Worm (Caenorhabditis elegans) whole organism, midembryonic: Measurements from ENCODE around the gene gcy-32.

Experiments
- T22C8.4 ChIP-seq: fragments of 200-800 bp; sonication (Bioruptor generic); IDR thresholded peaks from 2 replicates; pipeline ENCODE4 v1.3.6; 2022; ENCODE audit warnings: missing genetic modification characterization, missing compliant biosample characterization
- cog-1 ChIP-seq: sonication (generic microtip); optimal IDR thresholded peaks from 2 replicates; lab custom pipeline; 2016; ENCODE audit warnings: missing genetic modification characterization, missing compliant biosample characterization
- flt-1 ChIP-seq: fragments of 200-800 bp; sonication (Bioruptor generic); IDR thresholded peaks from 2 replicates; pipeline ENCODE4 v1.3.6; 2022; ENCODE audit warnings: missing genetic modification characterization, missing compliant biosample characterization
- klf-2 ChIP-seq: fragments of 200-800 bp; sonication (Bioruptor generic); conservative IDR thresholded peaks from 2 replicates; pipeline ENCODE4 v1.3.6; 2022; ENCODE audit warnings: missing genetic modification reagents, missing genetic modification characterization, missing compliant biosample characterization
- med-1 ChIP-seq: sonication (generic microtip); optimal IDR thresholded peaks from 2 replicates; lab custom pipeline; 2017; ENCODE audit warnings: missing genetic modification characterization, mild to moderate bottlenecking, missing compliant biosample characterization, antibody characterized with exemption, missing genetic modification reagents; ENCODE audit not compliant: insufficient read depth
- ref-1 ChIP-seq: fragments of 200-800 bp; sonication (Bioruptor generic); conservative IDR thresholded peaks from 2 replicates; pipeline ENCODE4 v1.3.6; 2022; ENCODE audit warnings: missing genetic modification reagents, missing genetic modification characterization, missing compliant biosample characterization
- tab-1 ChIP-seq: fragments of 200-800 bp; sonication (Bioruptor generic); IDR thresholded peaks from 2 replicates; pipeline ENCODE4 v1.3.6; 2022; ENCODE audit warnings: missing genetic modification characterization, missing compliant biosample characterization
- ztf-23 ChIP-seq: fragments of 200-800 bp; sonication (Bioruptor generic); IDR thresholded peaks from 2 replicates; pipeline ENCODE4 v1.3.6; 2022; ENCODE audit warnings: missing genetic modification reagents, missing genetic modification characterization, missing compliant biosample characterization
- ztf-29 ChIP-seq: fragments of 200-800 bp; sonication (Bioruptor generic); IDR thresholded peaks from 2 replicates; pipeline ENCODE4 v1.3.6; 2022; ENCODE audit warnings: missing genetic modification reagents, missing genetic modification characterization, missing compliant biosample characterization

The gcy-32 gene

DNA sequence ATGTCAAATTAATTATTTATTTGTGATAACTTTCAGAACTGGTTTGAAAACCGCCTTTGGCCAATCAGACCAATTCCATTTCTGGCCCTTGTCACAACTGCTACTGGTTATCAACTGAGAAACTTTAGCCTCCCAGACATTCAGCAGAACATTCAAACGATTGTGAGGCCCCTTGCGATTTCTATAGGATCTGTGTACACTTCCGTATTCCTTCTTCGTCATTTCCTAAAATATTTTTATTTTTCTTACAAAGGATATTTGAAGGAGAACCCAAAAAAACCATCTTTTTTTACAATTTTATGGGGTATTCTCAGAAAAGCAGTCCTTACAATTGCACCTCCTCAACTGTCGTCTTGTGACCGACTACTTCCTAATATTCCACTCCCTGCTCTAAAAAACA, 42.0 kb downstream of the gcy-32 start:
- TF ChIP-seq ref-1 (GFP tag; lab: Robert Waterston, UW): no peak
- TF ChIP-seq flt-1 (GFP tag; lab: Robert Waterston, UW): no peak
- TF ChIP-seq ztf-23: no peak

DNA sequence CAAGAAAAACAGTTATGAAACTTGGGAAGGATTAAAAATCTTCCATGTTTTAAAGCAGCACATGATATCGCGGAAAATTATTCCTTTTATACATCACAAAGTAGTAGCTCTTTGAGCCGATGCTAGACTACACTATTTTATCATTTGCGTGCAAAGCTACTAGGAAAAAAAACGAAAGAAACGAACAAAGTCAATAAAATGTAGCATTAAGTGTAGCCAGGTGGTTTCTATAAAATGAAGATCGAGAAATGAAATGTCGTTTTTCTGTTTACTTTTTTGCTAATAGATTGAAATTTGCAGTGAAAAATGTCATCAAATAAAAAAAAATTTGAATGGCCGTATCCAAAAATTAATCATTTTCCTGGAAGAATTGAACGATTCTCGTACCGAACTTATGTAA, 42.4 kb downstream of the gcy-32 start, which contains the start of gene cpt-5:
cpt-5 (plus strand) TSS at position 301 of the 400 bp plus-strand sequence.
- TF ChIP-seq T22C8.4 (GFP tag; lab: Robert Waterston, UW) (no peak), cog-1 (tag; lab: Kevin White, UChicago) (no peak), flt-1 (GFP tag; lab: Robert Waterston, UW) (no peak), ref-1 (GFP tag; lab: Robert Waterston, UW) (no peak), ztf-29 (GFP tag; lab: Robert Waterston, UW) (no peak), med-1 (GFP tag; lab: Kevin White, UChicago) (no peak)

DNA sequence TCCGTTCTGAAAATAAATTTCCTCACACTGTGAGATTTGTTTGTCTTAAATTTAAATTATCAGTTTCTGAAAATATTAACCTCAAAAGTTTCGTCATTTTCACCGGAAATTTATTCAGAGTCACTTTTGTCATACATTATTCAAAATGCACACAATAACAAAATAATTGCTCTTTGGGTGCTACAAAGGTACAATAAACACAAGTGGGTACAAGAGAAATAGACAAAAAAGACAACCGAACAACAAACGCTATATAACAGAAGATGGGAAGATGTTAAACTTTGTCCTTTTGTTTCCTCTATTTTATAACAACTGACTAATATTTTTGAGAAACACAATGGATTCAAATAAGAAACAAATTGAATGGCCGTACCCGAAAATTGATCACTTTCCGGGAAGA, 45.7 kb downstream of the gcy-32 start:
- no peak for TF ChIP-seq klf-2 (GFP tag; lab: Robert Waterston, UW)

DNA sequence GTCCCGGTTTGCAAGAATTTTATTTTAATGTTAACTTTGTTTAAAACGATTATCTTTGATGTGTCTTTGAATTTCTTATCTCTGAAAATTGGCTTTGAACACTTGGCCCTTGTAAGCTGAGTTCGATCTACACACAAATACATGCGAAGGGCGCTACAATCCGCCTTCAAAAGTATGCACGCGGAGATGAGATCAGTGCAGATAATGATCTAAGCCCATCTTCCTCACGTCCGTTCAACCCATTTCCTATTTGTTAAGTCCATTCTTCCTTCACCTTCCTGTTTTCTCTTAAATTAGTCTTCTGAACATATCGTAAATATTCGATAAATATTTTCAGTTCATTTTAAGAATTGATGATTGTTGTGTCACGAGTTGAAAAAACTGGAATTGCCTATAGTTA, 48.9 kb downstream of the gcy-32 start, which contains the start of gene nhr-175:
nhr-175 (plus strand) TSS at position 339 of the 400 bp plus-strand sequence.
- TF ChIP-seq cog-1 (tag; lab: Kevin White, UChicago): no peak
- no peak for TF ChIP-seq ztf-23
- TF ChIP-seq ref-1 (GFP tag; lab: Robert Waterston, UW): no peak
- no peak for TF ChIP-seq med-1 (GFP tag; lab: Kevin White, UChicago)
- no peak for TF ChIP-seq flt-1 (GFP tag; lab: Robert Waterston, UW)
- no peak for TF ChIP-seq tab-1 (GFP tag; lab: Robert Waterston, UW)
- no peak for TF ChIP-seq T22C8.4 (GFP tag; lab: Robert Waterston, UW)
- no peak for TF ChIP-seq ztf-29 (GFP tag; lab: Robert Waterston, UW)
- no peak for TF ChIP-seq klf-2 (GFP tag; lab: Robert Waterston, UW)

DNA sequence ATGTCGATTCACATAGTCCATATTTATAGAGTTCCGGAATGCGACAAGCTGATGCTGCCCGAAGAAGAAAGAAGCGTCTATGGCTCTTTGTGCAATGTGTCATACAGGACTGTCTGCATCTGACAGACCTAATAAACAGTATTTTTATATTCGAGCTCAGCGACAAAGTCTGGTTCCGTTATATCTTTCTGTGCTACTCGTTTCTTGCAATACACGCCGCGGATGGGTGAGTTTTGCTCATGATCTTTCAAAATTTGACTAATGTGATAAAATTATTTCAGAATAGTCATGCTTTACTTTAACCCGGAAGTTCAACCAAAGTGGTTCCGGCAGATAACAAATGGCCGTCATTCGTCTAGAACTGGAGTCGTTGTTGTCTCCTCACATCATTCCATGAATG, 51.6 kb downstream of the gcy-32 start:
- TF ChIP-seq cog-1 (tag; lab: Kevin White, UChicago) (no peak), med-1 (GFP tag; lab: Kevin White, UChicago) (no peak), T22C8.4 (GFP tag; lab: Robert Waterston, UW) (no peak), klf-2 (GFP tag; lab: Robert Waterston, UW) (no peak), tab-1 (GFP tag; lab: Robert Waterston, UW) (no peak), ztf-29 (GFP tag; lab: Robert Waterston, UW) (no peak), ref-1 (GFP tag; lab: Robert Waterston, UW) (no peak), ztf-23 (no peak), flt-1 (GFP tag; lab: Robert Waterston, UW) (no peak)

DNA sequence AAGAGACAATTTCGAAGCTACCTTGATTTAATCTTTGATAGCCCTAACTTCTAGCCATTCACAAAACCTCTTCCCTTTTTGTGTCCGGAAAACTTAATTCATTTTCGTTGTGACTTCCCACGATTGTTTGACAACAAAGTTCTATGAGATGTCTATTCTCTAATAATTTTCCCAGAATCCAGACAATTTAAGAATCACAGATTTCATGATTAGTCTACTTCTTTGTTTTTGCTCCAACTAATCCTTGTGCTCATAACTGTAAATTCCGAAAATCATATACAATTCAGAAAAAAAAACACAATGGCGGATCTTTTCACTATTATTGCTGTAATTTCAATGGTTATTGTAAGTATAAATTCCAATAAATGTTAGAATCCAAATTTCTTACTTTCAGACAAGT, 52.8 kb downstream of the gcy-32 start, which contains the start of gene srx-137:
srx-137 (plus strand) TSS at position 301 of the 400 bp plus-strand sequence.
- no peak for TF ChIP-seq T22C8.4 (GFP tag; lab: Robert Waterston, UW)
- no peak for TF ChIP-seq klf-2 (GFP tag; lab: Robert Waterston, UW)
- TF ChIP-seq med-1 (GFP tag; lab: Kevin White, UChicago): no peak
- TF ChIP-seq cog-1 (tag; lab: Kevin White, UChicago): no peak
- TF ChIP-seq flt-1 (GFP tag; lab: Robert Waterston, UW): no peak
- no peak for TF ChIP-seq ref-1 (GFP tag; lab: Robert Waterston, UW)
